Worm (Caenorhabditis elegans) whole organism, midembryonic: ENCODE measurements around the gene cyp-33C1.

Experiments
- T22C8.4 ChIP-seq: fragments of 200-800 bp; sonication (Bioruptor generic); IDR thresholded peaks from 2 replicates; pipeline ENCODE4 v1.3.6; 2022; ENCODE audit warnings: missing genetic modification characterization, missing compliant biosample characterization
- cog-1 ChIP-seq: sonication (generic microtip); optimal IDR thresholded peaks from 2 replicates; lab custom pipeline; 2016; ENCODE audit warnings: missing genetic modification characterization, missing compliant biosample characterization
- flt-1 ChIP-seq: fragments of 200-800 bp; sonication (Bioruptor generic); IDR thresholded peaks from 2 replicates; pipeline ENCODE4 v1.3.6; 2022; ENCODE audit warnings: missing genetic modification characterization, missing compliant biosample characterization
- klf-2 ChIP-seq: fragments of 200-800 bp; sonication (Bioruptor generic); conservative IDR thresholded peaks from 2 replicates; pipeline ENCODE4 v1.3.6; 2022; ENCODE audit warnings: missing genetic modification reagents, missing genetic modification characterization, missing compliant biosample characterization
- med-1 ChIP-seq: sonication (generic microtip); optimal IDR thresholded peaks from 2 replicates; lab custom pipeline; 2017; ENCODE audit warnings: missing genetic modification characterization, mild to moderate bottlenecking, missing compliant biosample characterization, antibody characterized with exemption, missing genetic modification reagents; ENCODE audit not compliant: insufficient read depth
- ref-1 ChIP-seq: fragments of 200-800 bp; sonication (Bioruptor generic); conservative IDR thresholded peaks from 2 replicates; pipeline ENCODE4 v1.3.6; 2022; ENCODE audit warnings: missing genetic modification reagents, missing genetic modification characterization, missing compliant biosample characterization
- tab-1 ChIP-seq: fragments of 200-800 bp; sonication (Bioruptor generic); IDR thresholded peaks from 2 replicates; pipeline ENCODE4 v1.3.6; 2022; ENCODE audit warnings: missing genetic modification characterization, missing compliant biosample characterization
- ztf-23 ChIP-seq: fragments of 200-800 bp; sonication (Bioruptor generic); IDR thresholded peaks from 2 replicates; pipeline ENCODE4 v1.3.6; 2022; ENCODE audit warnings: missing genetic modification reagents, missing genetic modification characterization, missing compliant biosample characterization
- ztf-29 ChIP-seq: fragments of 200-800 bp; sonication (Bioruptor generic); IDR thresholded peaks from 2 replicates; pipeline ENCODE4 v1.3.6; 2022; ENCODE audit warnings: missing genetic modification reagents, missing genetic modification characterization, missing compliant biosample characterization

Gene cyp-33C1

ce11 chrV:2163735-2164134 is 15.6 kb upstream of the cyp-33C1 start, which contains the start of gene str-255:
Gene str-255, minus strand, starts transcription at chrV:2163835.
- TF ChIP-seq med-1 (GFP tag; lab: Kevin White, UChicago) (no peak), T22C8.4 (GFP tag; lab: Robert Waterston, UW) (no peak), klf-2 (no peak), flt-1 (GFP tag; lab: Robert Waterston, UW) (no peak), tab-1 (GFP tag; lab: Robert Waterston, UW) (no peak), ref-1 (GFP tag; lab: Robert Waterston, UW) (no peak), ztf-29 (no peak), cog-1 (tag; lab: Kevin White, UChicago) (no peak), ztf-23 (no peak)

DNA sequence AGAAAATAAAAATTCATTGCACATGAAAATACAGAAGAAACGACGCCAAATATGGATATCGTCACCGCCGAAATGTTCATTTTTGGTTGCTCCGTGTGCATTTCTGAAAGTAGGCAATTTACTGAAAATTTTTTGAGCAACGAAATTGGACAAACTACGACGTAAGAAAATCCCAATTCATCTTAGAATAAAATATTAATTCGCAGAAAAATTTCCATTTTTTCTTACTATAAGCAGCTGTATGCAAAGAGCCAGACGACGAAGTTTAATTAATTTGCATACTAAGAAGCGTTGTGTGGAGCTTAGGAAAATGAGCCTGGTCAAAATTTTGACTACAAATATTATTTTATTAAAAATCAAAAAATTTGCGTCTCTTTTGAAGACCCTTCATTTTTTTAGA is 12.6 kb upstream of the cyp-33C1 start, which contains the start of gene srbc-19:
Gene srbc-19, minus strand, starts transcription at position 101 of the 400 bp plus-strand sequence.
- TF ChIP-seq ztf-29: no peak
- no peak for TF ChIP-seq T22C8.4 (GFP tag; lab: Robert Waterston, UW)
- TF ChIP-seq cog-1 (tag; lab: Kevin White, UChicago): no peak
- TF ChIP-seq ref-1 (GFP tag; lab: Robert Waterston, UW): no peak
- TF ChIP-seq ztf-23: no peak
- no peak for TF ChIP-seq klf-2
- TF ChIP-seq tab-1 (GFP tag; lab: Robert Waterston, UW): no peak
- TF ChIP-seq med-1 (GFP tag; lab: Kevin White, UChicago): no peak
- TF ChIP-seq flt-1 (GFP tag; lab: Robert Waterston, UW): no peak

DNA sequence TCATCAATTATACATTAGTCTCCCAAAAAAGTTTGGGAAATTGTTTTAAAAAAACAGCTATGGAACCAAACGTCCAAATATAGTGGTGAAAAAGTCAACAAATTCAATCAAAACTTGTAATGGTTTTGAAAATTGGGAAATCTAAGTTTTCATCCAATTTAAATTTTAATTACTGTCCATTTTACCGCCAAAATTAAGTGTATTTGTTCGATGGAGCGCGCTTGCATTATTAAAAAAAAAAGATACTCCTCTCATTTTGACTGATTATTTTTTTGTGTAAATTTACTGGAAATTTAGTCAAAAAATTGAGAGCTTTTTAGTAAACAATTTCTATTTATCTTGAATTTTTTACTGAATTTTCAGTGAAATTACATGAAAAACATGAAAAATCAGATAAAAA is 4.8 kb upstream of the cyp-33C1 start:
- TF ChIP-seq cog-1 (tag; lab: Kevin White, UChicago) (no peak), ztf-23 (no peak), T22C8.4 (GFP tag; lab: Robert Waterston, UW) (no peak), ref-1 (GFP tag; lab: Robert Waterston, UW) (no peak), flt-1 (GFP tag; lab: Robert Waterston, UW) (no peak), tab-1 (GFP tag; lab: Robert Waterston, UW) (no peak), klf-2 (no peak)

- TF ChIP-seq tab-1 (GFP tag; lab: Robert Waterston, UW): no peak
- no peak for TF ChIP-seq ztf-23
- no peak for TF ChIP-seq ref-1 (GFP tag; lab: Robert Waterston, UW)
- no peak for TF ChIP-seq ztf-29
- TF ChIP-seq klf-2: no peak
- TF ChIP-seq cog-1 (tag; lab: Kevin White, UChicago): no peak
- no peak for TF ChIP-seq T22C8.4 (GFP tag; lab: Robert Waterston, UW)
- TF ChIP-seq med-1 (GFP tag; lab: Kevin White, UChicago): no peak
- no peak for TF ChIP-seq flt-1 (GFP tag; lab: Robert Waterston, UW)
Measured at ce11 chrV:2175242-2175641, 4.1 kb upstream of the cyp-33C1 start, which contains the start of gene C45H4.18. Gene C45H4.18, plus strand, starts transcription at chrV:2175542.

DNA sequence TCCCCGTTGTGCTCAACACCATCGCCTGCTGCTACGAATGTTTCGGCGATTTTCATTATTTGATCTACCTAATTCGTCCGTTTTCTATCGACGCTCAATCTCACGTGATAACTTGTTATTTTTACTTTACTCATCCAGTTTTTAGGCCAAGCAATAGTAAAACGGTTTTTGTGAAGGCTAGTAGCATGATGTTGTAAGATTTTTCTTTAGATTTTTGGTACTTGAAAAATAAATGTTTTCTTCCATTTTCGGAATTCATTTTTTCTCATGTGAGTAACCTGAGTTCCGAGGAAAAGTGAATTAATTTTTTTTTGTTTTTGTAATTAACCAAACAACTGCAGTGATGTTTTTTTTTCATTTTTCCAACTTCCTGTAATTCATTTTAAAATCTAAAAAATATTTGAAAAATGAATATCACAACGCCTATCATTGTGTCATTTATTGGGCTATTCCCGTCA is 2.0 kb upstream of the cyp-33C1 start, which contains the start of gene srbc-17:
Gene srbc-17, plus strand, starts transcription at position 408 of the 458 bp plus-strand sequence.
- TF ChIP-seq cog-1 (tag; lab: Kevin White, UChicago): no peak
- TF ChIP-seq tab-1 (GFP tag; lab: Robert Waterston, UW): no peak
- no peak for TF ChIP-seq ref-1 (GFP tag; lab: Robert Waterston, UW)
- TF ChIP-seq ztf-29: no peak
- TF ChIP-seq flt-1 (GFP tag; lab: Robert Waterston, UW): no peak
- no peak for TF ChIP-seq ztf-23
- no peak for TF ChIP-seq T22C8.4 (GFP tag; lab: Robert Waterston, UW)
- no peak for TF ChIP-seq klf-2
- TF ChIP-seq med-1 (GFP tag; lab: Kevin White, UChicago): no peak

DNA sequence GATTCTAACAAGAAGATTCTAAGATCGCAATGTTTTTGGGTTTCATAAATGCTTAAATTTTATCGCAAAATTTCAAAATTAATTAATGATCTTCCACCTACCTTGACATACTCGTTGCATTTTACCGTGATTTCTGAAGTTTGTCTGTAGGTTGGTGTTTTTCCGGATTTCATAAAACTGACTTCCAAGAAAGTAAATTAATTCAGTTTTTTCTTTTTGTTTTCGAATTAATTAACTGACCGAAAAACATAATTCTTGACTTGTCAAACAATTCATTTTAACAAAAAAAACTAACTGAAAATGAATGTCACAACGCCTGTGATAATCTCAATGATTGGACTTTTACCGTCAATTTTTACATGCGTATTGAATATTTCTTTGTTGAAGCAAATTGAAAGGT is 2.4 kb downstream of the cyp-33C1 start, which contains the start of gene srbc-16:
Gene srbc-16, plus strand, starts transcription at position 301 of the 400 bp plus-strand sequence.
- no peak for TF ChIP-seq klf-2
- no peak for TF ChIP-seq ref-1 (GFP tag; lab: Robert Waterston, UW)
- TF ChIP-seq tab-1 (GFP tag; lab: Robert Waterston, UW): no peak
- TF ChIP-seq flt-1 (GFP tag; lab: Robert Waterston, UW): no peak
- no peak for TF ChIP-seq ztf-29
- no peak for TF ChIP-seq med-1 (GFP tag; lab: Kevin White, UChicago)
- no peak for TF ChIP-seq ztf-23
- TF ChIP-seq cog-1 (tag; lab: Kevin White, UChicago): no peak
- TF ChIP-seq T22C8.4 (GFP tag; lab: Robert Waterston, UW): no peak

DNA sequence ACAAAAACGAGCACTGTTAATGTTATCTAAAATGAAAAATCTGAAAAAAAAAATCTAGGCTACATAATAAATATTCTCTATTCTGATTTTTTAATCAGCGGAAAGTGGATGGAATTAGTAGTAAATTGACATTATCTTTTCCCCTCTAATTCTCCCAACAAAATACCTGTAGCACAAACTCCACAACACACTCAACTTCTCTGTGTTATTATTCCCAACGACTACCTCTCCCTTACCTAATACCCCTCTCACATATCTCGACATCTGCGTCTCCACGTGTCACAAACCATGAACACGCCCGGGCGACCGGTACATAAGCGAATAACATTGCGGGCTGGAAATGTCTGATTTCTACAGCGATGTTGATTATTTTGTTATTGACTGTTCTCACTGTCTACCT is 3.8 kb downstream of the cyp-33C1 start, which contains the start of gene cyp-33C2:
Gene cyp-33C2, plus strand, starts transcription at position 327 of the 400 bp plus-strand sequence.
- TF ChIP-seq klf-2 (no peak), T22C8.4 (GFP tag; lab: Robert Waterston, UW) (no peak), tab-1 (GFP tag; lab: Robert Waterston, UW) (no peak), cog-1 (tag; lab: Kevin White, UChicago) (no peak), ztf-23 (no peak), ref-1 (GFP tag; lab: Robert Waterston, UW) (no peak), med-1 (GFP tag; lab: Kevin White, UChicago) (no peak), flt-1 (GFP tag; lab: Robert Waterston, UW) (no peak), ztf-29 (no peak)

ce11 chrV:2185486-2185885 is 6.2 kb downstream of the cyp-33C1 start:
- TF ChIP-seq ztf-23 (peak; percentile 98), T22C8.4 (GFP tag; lab: Robert Waterston, UW) (no peak)

ce11 chrV:2187864-2188345 is 8.6 kb downstream of the cyp-33C1 start, which contains the start of gene Y5H2B.3:
Gene Y5H2B.3, plus strand, starts transcription at chrV:2188295.
- no peak for TF ChIP-seq T22C8.4 (GFP tag; lab: Robert Waterston, UW)
- no peak for TF ChIP-seq med-1 (GFP tag; lab: Kevin White, UChicago)
- no peak for TF ChIP-seq flt-1 (GFP tag; lab: Robert Waterston, UW)
- TF ChIP-seq ztf-29: no peak
- no peak for TF ChIP-seq klf-2
- TF ChIP-seq ref-1 (GFP tag; lab: Robert Waterston, UW): no peak
- no peak for TF ChIP-seq tab-1 (GFP tag; lab: Robert Waterston, UW)
- no peak for TF ChIP-seq ztf-23
- no peak for TF ChIP-seq cog-1 (tag; lab: Kevin White, UChicago)
